Worm (Caenorhabditis elegans) whole organism, late embryonic: Measurements from ENCODE around the gene dmsr-11.

Experiments
- C08G9.2 ChIP-seq: sonication (generic microtip); optimal IDR thresholded peaks from 2 replicates; lab custom pipeline; 2016; ENCODE audit warnings: mild to moderate bottlenecking, missing genetic modification characterization, moderate library complexity, missing compliant biosample characterization
- C38D4.7 ChIP-seq: fragments of 200-800 bp; sonication (Bioruptor generic); optimal IDR thresholded peaks from 2 replicates; lab custom pipeline; 2018; ENCODE audit warnings: mild to moderate bottlenecking, missing genetic modification characterization, moderate library complexity, missing compliant biosample characterization
- K02D7.2 ChIP-seq: sonication (generic microtip); optimal IDR thresholded peaks from 2 replicates; lab custom pipeline; 2017; ENCODE audit warnings: mild to moderate bottlenecking, missing genetic modification characterization, missing compliant biosample characterization
- K09A11.1 ChIP-seq: sonication (generic microtip); optimal IDR thresholded peaks from 2 replicates; lab custom pipeline; 2017; ENCODE audit warnings: antibody characterized with exemption, mild to moderate bottlenecking, missing genetic modification characterization, missing compliant biosample characterization; ENCODE audit not compliant: insufficient read depth
- Y22D7AL.16 ChIP-seq: sonication (generic microtip); optimal IDR thresholded peaks from 2 replicates; lab custom pipeline; 2016; ENCODE audit warnings: missing genetic modification characterization, missing compliant biosample characterization
- ama-1 ChIP-seq: fragments of 150-350 bp; optimal IDR thresholded peaks from 2 replicates; lab custom pipeline; 2014
- ceh-18 ChIP-seq: sonication (generic microtip); optimal IDR thresholded peaks from 2 replicates; lab custom pipeline; 2016; ENCODE audit warnings: missing genetic modification characterization, missing compliant biosample characterization
- ceh-19 ChIP-seq: fragments of 200-800 bp; sonication (Bioruptor generic); optimal IDR thresholded peaks from 2 replicates; lab custom pipeline; 2018; ENCODE audit warnings: mild to moderate bottlenecking, missing genetic modification characterization, missing compliant biosample characterization
- ceh-2 ChIP-seq: sonication (generic microtip); optimal IDR thresholded peaks from 2 replicates; lab custom pipeline; 2016; ENCODE audit warnings: missing genotype, missing genetic modification characterization, missing compliant biosample characterization
- ceh-24 ChIP-seq: sonication (generic microtip); optimal IDR thresholded peaks from 2 replicates; lab custom pipeline; 2016; ENCODE audit warnings: mild to moderate bottlenecking, missing genetic modification characterization, missing compliant biosample characterization
- ceh-31 ChIP-seq: sonication (generic microtip); optimal IDR thresholded peaks from 2 replicates; lab custom pipeline; 2016; ENCODE audit warnings: missing genetic modification characterization, missing compliant biosample characterization
- ceh-48 ChIP-seq: sonication (generic microtip); optimal IDR thresholded peaks from 2 replicates; lab custom pipeline; 2016; ENCODE audit warnings: missing genetic modification characterization, inconsistent platforms, missing compliant biosample characterization
- ceh-6 ChIP-seq: fragments of 200-800 bp; sonication (Bioruptor generic); optimal IDR thresholded peaks from 2 replicates; lab custom pipeline; 2018; ENCODE audit warnings: mild to moderate bottlenecking, missing genetic modification characterization, missing compliant biosample characterization
- dve-1 ChIP-seq: sonication (generic microtip); optimal IDR thresholded peaks from 2 replicates; lab custom pipeline; 2017; ENCODE audit warnings: antibody characterized with exemption, mild to moderate bottlenecking, missing genetic modification characterization, missing compliant biosample characterization
- elt-2 ChIP-seq: sonication (generic microtip); optimal IDR thresholded peaks from 2 replicates; lab custom pipeline; 2016; ENCODE audit warnings: missing genetic modification reagents, missing genetic modification characterization, missing compliant biosample characterization
- elt-4 ChIP-seq: sonication (generic microtip); optimal IDR thresholded peaks from 2 replicates; lab custom pipeline; 2016; ENCODE audit warnings: missing genetic modification characterization, missing compliant biosample characterization
- fax-1 ChIP-seq: sonication (generic microtip); optimal IDR thresholded peaks from 2 replicates; lab custom pipeline; 2016; ENCODE audit warnings: missing genotype, missing genetic modification characterization, missing compliant biosample characterization
- fkh-10 ChIP-seq: fragments of 150-350 bp; optimal IDR thresholded peaks from 2 replicates; lab custom pipeline; 2014; ENCODE audit warnings: missing biosample characterization, missing genetic modification reagents, missing genetic modification characterization
- fkh-6 ChIP-seq: sonication (generic microtip); optimal IDR thresholded peaks from 2 replicates; lab custom pipeline; 2016; ENCODE audit warnings: missing genetic modification characterization, missing compliant biosample characterization
- gmeb-2 ChIP-seq: sonication (generic microtip); optimal IDR thresholded peaks from 2 replicates; lab custom pipeline; 2016; ENCODE audit warnings: missing genetic modification characterization, inconsistent platforms, missing compliant biosample characterization
- hlh-15 ChIP-seq: sonication (generic microtip); optimal IDR thresholded peaks from 2 replicates; lab custom pipeline; 2016; ENCODE audit warnings: missing genetic modification characterization, missing compliant biosample characterization
- hlh-6 ChIP-seq: sonication (generic microtip); optimal IDR thresholded peaks from 2 replicates; lab custom pipeline; 2016; ENCODE audit warnings: missing genotype, missing genetic modification characterization, missing compliant biosample characterization
- hlh-8 ChIP-seq: sonication (generic microtip); optimal IDR thresholded peaks from 2 replicates; lab custom pipeline; 2016; ENCODE audit warnings: missing genotype, missing genetic modification characterization, missing compliant biosample characterization
- lin-11 ChIP-seq: fragments of 200-800 bp; sonication (Bioruptor generic); optimal IDR thresholded peaks from 2 replicates; lab custom pipeline; 2018; ENCODE audit warnings: mild to moderate bottlenecking, missing genetic modification characterization, missing compliant biosample characterization
- nfya-1 ChIP-seq: sonication (generic microtip); optimal IDR thresholded peaks from 2 replicates; lab custom pipeline; 2017; ENCODE audit warnings: missing genetic modification characterization, mild to moderate bottlenecking, missing compliant biosample characterization, antibody characterized with exemption, moderate library complexity
- nhr-232 ChIP-seq: sonication (generic microtip); optimal IDR thresholded peaks from 2 replicates; lab custom pipeline; 2016; ENCODE audit warnings: missing genetic modification characterization, missing compliant biosample characterization
- pat-9 ChIP-seq: fragments of 200-800 bp; sonication (Bioruptor generic); optimal IDR thresholded peaks from 2 replicates; lab custom pipeline; 2018; ENCODE audit warnings: mild to moderate bottlenecking, missing genetic modification characterization, moderate library complexity, missing compliant biosample characterization
- pha-2 ChIP-seq: sonication (generic microtip); optimal IDR thresholded peaks from 2 replicates; lab custom pipeline; 2017; ENCODE audit warnings: mild to moderate bottlenecking, missing genetic modification characterization, missing compliant biosample characterization
- pqm-1 ChIP-seq: sonication (generic microtip); optimal IDR thresholded peaks from 2 replicates; lab custom pipeline; 2016; ENCODE audit warnings: missing genetic modification characterization, missing compliant biosample characterization
- ref-2 ChIP-seq: sonication (generic microtip); optimal IDR thresholded peaks from 2 replicates; lab custom pipeline; 2016; ENCODE audit warnings: missing genetic modification characterization, missing compliant biosample characterization
- sdc-2 ChIP-seq: sonication (generic microtip); optimal IDR thresholded peaks from 2 replicates; lab custom pipeline; 2016; ENCODE audit warnings: missing genotype, missing genetic modification characterization, missing compliant biosample characterization
- tbx-2 ChIP-seq: sonication (generic microtip); optimal IDR thresholded peaks from 2 replicates; lab custom pipeline; 2016; ENCODE audit warnings: missing genetic modification characterization, missing compliant biosample characterization
- tbx-7 ChIP-seq: sonication (generic microtip); optimal IDR thresholded peaks from 2 replicates; lab custom pipeline; 2016; ENCODE audit warnings: missing genotype, missing genetic modification characterization, missing compliant biosample characterization
- unc-3 ChIP-seq, 2 experiments: fragments of 200-800 bp in 1 of 2; sonication (Bioruptor generic) in 1 of 2; sonication (generic microtip) in 1 of 2; conservative IDR thresholded peaks in 1 of 2; optimal IDR thresholded peaks in 1 of 2; 2 replicates each; pipeline versions ENCODE4 v1.3.6 to Lab custom; 2016 to 2022; ENCODE audit warnings: missing compliant biosample characterization in 2 of 2, missing genetic modification characterization in 2 of 2, missing genetic modification reagents in 1 of 2
- unc-86 ChIP-seq: sonication (generic microtip); optimal IDR thresholded peaks from 2 replicates; lab custom pipeline; 2016; ENCODE audit warnings: missing genetic modification characterization, missing compliant biosample characterization
- ztf-16 ChIP-seq: sonication (generic microtip); optimal IDR thresholded peaks from 2 replicates; lab custom pipeline; 2017; ENCODE audit warnings: missing genetic modification characterization, missing compliant biosample characterization

dmsr-11 gene

ce11 chrV:6780676-6781075 lies 23.2 kb downstream of the dmsr-11 start:
- TF ChIP-seq C38D4.7 (no peak), ceh-18 (tag; lab: Kevin White, UChicago) (no peak), gmeb-2 (tag; lab: Kevin White, UChicago) (no peak), pha-2 (tag; lab: Kevin White, UChicago) (no peak), ceh-48 (no peak), ref-2 (tag; lab: Kevin White, UChicago) (no peak), lin-11 (tag; lab: Kevin White, UChicago) (no peak), fkh-6 (tag; lab: Kevin White, UChicago) (no peak), C08G9.2 (tag; lab: Kevin White, UChicago) (no peak), nfya-1 (tag; lab: Kevin White, UChicago) (no peak), ceh-6 (GFP tag; lab: Kevin White, UChicago) (no peak), nhr-232 (no peak), Y22D7AL.16 (tag; lab: Kevin White, UChicago) (no peak)
- TF ChIP-seq, all 69 proteins: peak for 0

DNA sequence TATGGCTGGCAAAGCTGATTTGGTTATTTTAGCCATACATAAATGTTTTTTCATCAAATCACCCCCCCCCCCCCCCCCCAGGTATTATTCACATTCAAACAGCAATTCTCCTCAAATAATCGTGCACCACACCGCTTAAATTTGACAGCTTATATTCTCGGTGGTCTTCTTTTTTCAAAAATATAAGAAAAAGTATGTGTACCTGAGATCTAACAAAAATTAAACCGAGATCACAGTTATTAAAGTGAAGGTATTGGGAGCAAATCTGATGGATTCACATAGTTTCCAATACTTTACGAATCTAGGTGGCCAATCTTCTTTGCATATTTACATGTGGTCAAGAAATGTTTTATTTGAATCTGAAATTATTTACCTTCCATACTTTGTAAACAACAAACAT lies 23.7 kb downstream of the dmsr-11 start, which contains the start of gene ZC404.15:
TSS of gene ZC404.15 (plus strand) at position 301 of the 400 bp plus-strand sequence.
- TF ChIP-seq ref-2 (tag; lab: Kevin White, UChicago), result no peak
- no peak for TF ChIP-seq ceh-24
- no peak for TF ChIP-seq pat-9
- TF ChIP-seq ceh-19 (GFP tag; lab: Kevin White, UChicago), result no peak
- no peak for TF ChIP-seq ceh-6 (GFP tag; lab: Kevin White, UChicago)
- TF ChIP-seq lin-11 (tag; lab: Kevin White, UChicago), result no peak
- TF ChIP-seq unc-3 (GFP tag; conservative IDR thresholded peaks at IDR 0.05; lab: Robert Waterston, UW), result no peak
- no peak for TF ChIP-seq unc-3 (tag; optimal IDR thresholded peaks at IDR 0.05; lab: Kevin White, UChicago)
- no peak for TF ChIP-seq fax-1
- no peak for TF ChIP-seq unc-86
- TF ChIP-seq dve-1 (tag; lab: Kevin White, UChicago), result no peak
- no peak for TF ChIP-seq hlh-8 (tag; lab: Kevin White, UChicago)
- TF ChIP-seq hlh-6 (tag; lab: Kevin White, UChicago), result no peak
- no peak for TF ChIP-seq tbx-7
- TF ChIP-seq, all 69 proteins: peak for 0

DNA sequence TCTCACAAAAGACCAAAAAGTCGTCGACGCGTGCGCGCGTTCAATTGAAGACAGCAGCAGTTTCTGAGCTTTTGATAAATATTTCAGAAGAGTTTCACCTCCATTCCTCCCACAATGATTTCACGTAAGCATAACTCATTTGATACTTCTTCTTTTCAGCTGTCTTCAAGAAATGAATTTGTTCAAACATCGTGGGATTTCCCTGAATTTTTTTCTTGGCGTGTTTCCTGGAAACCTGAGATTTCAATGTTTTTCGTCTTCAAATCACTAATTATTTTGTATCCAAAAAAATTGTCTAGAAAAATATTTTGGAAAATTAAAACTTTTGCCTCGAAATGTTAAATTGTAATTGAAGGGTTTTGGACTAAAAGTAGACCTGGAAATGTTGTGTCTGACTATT lies 25.4 kb downstream of the dmsr-11 start:
- TF ChIP-seq K09A11.1 (tag; lab: Kevin White, UChicago) (no peak), pqm-1 (tag; lab: Kevin White, UChicago) (no peak), ceh-48 (no peak), ceh-2 (tag; lab: Kevin White, UChicago) (no peak), sdc-2 (tag; lab: Kevin White, UChicago) (no peak), fkh-10 (no peak), C08G9.2 (tag; lab: Kevin White, UChicago) (no peak), ceh-31 (tag; lab: Kevin White, UChicago) (no peak), hlh-15 (no peak), ama-1 (lab: Kevin White, UChicago) (no peak)
- TF ChIP-seq, all 69 proteins: peak for 0

DNA sequence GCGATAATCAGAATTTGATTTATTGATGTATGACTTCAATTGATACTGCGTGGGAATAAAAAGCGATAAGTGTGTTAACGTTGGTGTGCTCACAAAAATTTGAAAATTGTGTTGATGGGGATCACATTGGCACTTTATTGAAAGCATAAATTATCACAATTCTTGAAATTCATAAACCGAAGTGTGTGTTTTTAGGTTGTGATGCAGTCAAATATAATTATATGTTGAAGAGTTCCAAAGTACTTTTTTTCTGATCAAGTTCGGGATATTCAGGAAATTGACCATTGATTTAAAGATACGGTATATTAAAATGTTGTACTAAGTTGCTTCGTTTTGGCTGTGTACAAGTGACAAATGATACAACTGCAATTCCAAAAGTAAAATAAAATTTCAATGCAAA lies 28.2 kb downstream of the dmsr-11 start, which contains the start of gene srh-28:
TSS of gene srh-28 (minus strand) at position 101 of the 400 bp plus-strand sequence.
- no peak for TF ChIP-seq ceh-6 (GFP tag; lab: Kevin White, UChicago)
- TF ChIP-seq hlh-8 (tag; lab: Kevin White, UChicago), result no peak
- TF ChIP-seq ztf-16 (tag; lab: Kevin White, UChicago), result no peak
- no peak for TF ChIP-seq ceh-24
- TF ChIP-seq elt-4 (tag; lab: Kevin White, UChicago), result no peak
- no peak for TF ChIP-seq sdc-2 (tag; lab: Kevin White, UChicago)
- no peak for TF ChIP-seq K02D7.2 (tag; lab: Kevin White, UChicago)
- no peak for TF ChIP-seq elt-2
- TF ChIP-seq tbx-2, result no peak
- no peak for TF ChIP-seq fkh-10
- no peak for TF ChIP-seq nfya-1 (tag; lab: Kevin White, UChicago)
- no peak for TF ChIP-seq ceh-19 (GFP tag; lab: Kevin White, UChicago)
- no peak for TF ChIP-seq gmeb-2 (tag; lab: Kevin White, UChicago)
- TF ChIP-seq, all 69 proteins: peak for 0
